Fruit fly (Drosophila melanogaster): ENCODE measurements around the gene CG10859.

DNA sequence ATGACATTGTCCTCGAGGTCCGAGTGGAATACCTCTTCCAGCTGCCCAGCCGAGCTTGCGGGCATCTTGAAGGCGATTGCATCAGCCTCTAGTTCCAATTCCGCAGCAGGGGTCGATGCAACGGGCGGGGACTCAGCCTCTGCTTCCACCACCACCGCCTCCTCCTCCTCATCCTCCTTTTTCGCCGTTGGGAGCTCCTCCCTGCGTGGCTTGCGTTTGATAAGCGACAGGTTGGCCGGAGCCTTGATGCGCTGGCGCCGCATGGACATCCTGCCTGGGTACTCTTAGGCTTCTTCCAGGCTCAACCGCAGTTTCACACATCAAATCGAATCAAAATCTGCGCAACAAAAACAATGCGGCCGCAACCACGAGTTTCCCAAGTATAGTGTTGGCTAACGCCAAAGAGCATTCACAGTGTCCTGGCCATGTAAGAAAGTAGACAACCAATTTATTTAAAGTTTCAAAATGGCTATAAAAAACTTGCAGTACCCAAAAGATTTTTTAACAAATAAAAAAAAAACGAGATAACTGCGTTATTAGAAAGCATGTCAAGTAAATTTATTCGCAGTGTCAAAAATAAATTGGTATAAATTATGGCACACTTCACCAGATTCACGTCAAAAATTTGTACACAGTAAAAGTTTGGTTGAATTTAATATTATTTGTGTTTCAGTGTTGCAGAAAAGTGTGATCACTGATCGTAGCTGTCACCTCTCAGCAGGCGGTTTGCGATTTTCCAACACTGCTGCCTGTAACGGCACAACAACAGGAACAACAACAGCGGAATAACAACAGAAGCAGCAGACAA lies 24.8 kb downstream of the CG10859 start, which contains the start of the genes Bdp1 and CG6565:
- TF ChIP-seq CG33017 (tag; optimal IDR thresholded peaks at IDR 0.05), result peak; percentile 93
- TF ChIP-seq CG14711 (tag; optimal IDR thresholded peaks at IDR 0.05), result peak; percentile 90
- TF ChIP-seq ovo (GFP tag; optimal IDR thresholded peaks at IDR 0.05), result peak; percentile 97
- TF ChIP-seq cnc (optimal IDR thresholded peaks at IDR 0.05), result no peak
- TF ChIP-seq CG5204 (GFP tag; optimal IDR thresholded peaks at IDR 0.05), result peak; percentile 98
- peak; percentile 94 for TF ChIP-seq pad (GFP tag; optimal IDR thresholded peaks at IDR 0.05)
- TF ChIP-seq toe (GFP tag; optimal IDR thresholded peaks at IDR 0.05), result peak; percentile 99
- TF ChIP-seq kay (GFP tag; ENCODE audit: borderline replicate concordance), result no peak
- TF ChIP-seq tj (GFP tag; optimal IDR thresholded peaks at IDR 0.05), result peak; percentile 88
- TF ChIP-seq bab1 (GFP tag; optimal IDR thresholded peaks at IDR 0.05), result peak; percentile 96
